Worm (Caenorhabditis elegans) whole organism, early embryonic: ENCODE measurements around the gene C49A9.1.

ENCODE experiments used
- B0310.2 ChIP-seq: sonication (generic microtip); optimal IDR thresholded peaks from 2 replicates; lab custom pipeline; 2016; ENCODE audit warnings: mild to moderate bottlenecking, missing genetic modification characterization, missing compliant biosample characterization
- F13C5.2 ChIP-seq: sonication (generic microtip); optimal IDR thresholded peaks from 2 replicates; lab custom pipeline; 2017; ENCODE audit warnings: mild to moderate bottlenecking, missing genetic modification characterization, inconsistent platforms, missing compliant biosample characterization
- aly-1 ChIP-seq: sonication (generic microtip); optimal IDR thresholded peaks from 2 replicates; lab custom pipeline; 2016; ENCODE audit warnings: missing genetic modification characterization, missing compliant biosample characterization
- ama-1 ChIP-seq: fragments of 150-350 bp; optimal IDR thresholded peaks from 2 replicates; lab custom pipeline; 2014
- ceh-13 ChIP-seq: fragments of 200-800 bp; sonication (Bioruptor generic); optimal IDR thresholded peaks from 2 replicates; lab custom pipeline; 2018; ENCODE audit warnings: mild to moderate bottlenecking, missing genetic modification characterization, missing compliant biosample characterization
- ceh-36 ChIP-seq: sonication (generic microtip); optimal IDR thresholded peaks from 2 replicates; lab custom pipeline; 2016; ENCODE audit warnings: missing genetic modification characterization, inconsistent platforms, missing compliant biosample characterization
- ets-7 ChIP-seq: sonication (generic microtip); optimal IDR thresholded peaks from 2 replicates; lab custom pipeline; 2016; ENCODE audit warnings: missing genotype, missing genetic modification characterization, missing compliant biosample characterization
- flt-1 ChIP-seq: fragments of 200-800 bp; sonication (Bioruptor generic); IDR thresholded peaks from 2 replicates; pipeline ENCODE4 v1.3.6; 2022; ENCODE audit warnings: missing genetic modification characterization, missing compliant biosample characterization
- hmbx-1 ChIP-seq: sonication (generic microtip); optimal IDR thresholded peaks from 2 replicates; lab custom pipeline; 2016; ENCODE audit warnings: mild to moderate bottlenecking, missing genetic modification characterization, missing compliant biosample characterization
- hmg-4 ChIP-seq: fragments of 200-800 bp; sonication (Bioruptor generic); optimal IDR thresholded peaks from 2 replicates; lab custom pipeline; 2018; ENCODE audit warnings: mild to moderate bottlenecking, missing genetic modification characterization, missing compliant biosample characterization
- hnd-1 ChIP-seq: sonication (generic microtip); optimal IDR thresholded peaks from 2 replicates; lab custom pipeline; 2016; ENCODE audit warnings: missing genetic modification characterization, missing compliant biosample characterization
- pes-1 ChIP-seq: fragments of 200-800 bp; sonication (Bioruptor generic); IDR thresholded peaks from 2 replicates; pipeline ENCODE4 v1.3.6; 2022; ENCODE audit warnings: missing genetic modification reagents, missing genetic modification characterization, missing compliant biosample characterization
- scrt-1 ChIP-seq: fragments of 200-800 bp; sonication (Bioruptor generic); IDR thresholded peaks from 2 replicates; pipeline ENCODE4 v1.3.6; 2022; ENCODE audit warnings: missing genetic modification characterization, missing compliant biosample characterization
- sea-1 ChIP-seq: fragments of 200-800 bp; sonication (Bioruptor generic); conservative IDR thresholded peaks from 2 replicates; pipeline ENCODE4 v1.3.6; 2022; ENCODE audit warnings: missing genetic modification characterization, missing compliant biosample characterization
- tbx-11 ChIP-seq: fragments of 200-800 bp; sonication (Bioruptor generic); IDR thresholded peaks from 2 replicates; pipeline ENCODE4 v1.3.6; 2022; ENCODE audit warnings: missing genetic modification characterization, missing compliant biosample characterization
- tbx-37 ChIP-seq: fragments of 200-800 bp; sonication (Bioruptor generic); conservative IDR thresholded peaks from 2 replicates; pipeline ENCODE4 v1.3.6; 2022; ENCODE audit warnings: missing genetic modification reagents, missing genetic modification characterization, missing compliant biosample characterization
- tra-4 ChIP-seq: sonication (generic microtip); optimal IDR thresholded peaks from 2 replicates; lab custom pipeline; 2017; ENCODE audit warnings: missing genetic modification characterization, missing compliant biosample characterization

The C49A9.1 gene

DNA sequence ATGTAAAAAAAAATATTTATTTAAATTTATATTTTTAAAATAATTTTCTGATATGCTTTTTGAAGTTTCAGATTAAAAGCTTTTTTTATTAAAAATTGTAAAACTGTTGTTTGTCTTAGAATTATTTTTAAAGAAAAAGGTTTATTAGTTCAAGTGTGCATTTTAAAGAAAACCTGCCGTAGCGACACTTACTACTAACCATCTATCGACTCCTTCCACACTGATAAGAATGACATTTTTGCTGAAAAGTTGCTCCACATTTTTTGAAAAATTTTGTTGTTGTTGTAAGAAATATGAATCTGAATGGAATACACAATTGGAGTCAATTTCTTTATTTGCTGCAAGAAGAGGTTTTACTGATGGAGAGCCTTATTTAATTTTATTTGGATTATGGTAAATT is at the start of gene C49A9.1:
TSS of gene C49A9.1 (plus strand) at position 217 of the 400 bp plus-strand sequence.
- no peak for TF ChIP-seq hmg-4 (GFP tag; lab: Kevin White, UChicago)
- TF ChIP-seq ceh-36 (tag; lab: Kevin White, UChicago): no peak
- no peak for TF ChIP-seq hmbx-1 (tag; lab: Kevin White, UChicago)
- no peak for TF ChIP-seq tra-4 (tag; lab: Kevin White, UChicago)
- TF ChIP-seq B0310.2 (tag; lab: Kevin White, UChicago): no peak
- TF ChIP-seq ama-1 (lab: Kevin White, UChicago): no peak
- no peak for TF ChIP-seq aly-1 (tag; lab: Kevin White, UChicago)
- TF ChIP-seq scrt-1 (GFP tag; lab: Robert Waterston, UW): no peak
- TF ChIP-seq hnd-1: no peak

DNA sequence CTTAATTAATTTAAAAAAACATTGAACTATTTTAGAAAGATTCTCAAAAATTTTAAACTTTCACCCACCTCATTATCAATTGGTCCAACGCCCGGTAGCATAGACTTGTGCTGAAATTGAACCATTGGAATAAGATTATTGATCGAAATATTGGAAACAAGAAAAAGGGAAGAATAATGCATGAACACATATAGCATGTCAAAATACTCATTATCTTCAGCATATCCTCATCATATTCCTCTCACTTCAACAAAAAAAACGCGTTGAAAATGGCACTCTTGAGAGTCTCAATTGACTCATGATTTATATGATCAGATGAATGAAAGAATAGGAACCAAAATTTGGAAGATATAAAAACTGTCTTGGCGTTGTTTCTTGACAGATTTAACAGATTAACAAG is 44.2 kb upstream of the C49A9.1 start, which contains the start of gene unc-77:
TSS of gene unc-77 (minus strand) at position 101 of the 400 bp plus-strand sequence.
- TF ChIP-seq hmbx-1 (tag; lab: Kevin White, UChicago) (no peak), ceh-13 (GFP tag; lab: Kevin White, UChicago) (no peak), hnd-1 (no peak), scrt-1 (GFP tag; lab: Robert Waterston, UW) (no peak), F13C5.2 (no peak), sea-1 (no peak), pes-1 (GFP tag; lab: Robert Waterston, UW) (no peak), B0310.2 (tag; lab: Kevin White, UChicago) (no peak), tra-4 (tag; lab: Kevin White, UChicago) (no peak), ets-7 (tag; lab: Kevin White, UChicago) (no peak), tbx-37 (no peak), flt-1 (no peak), hmg-4 (GFP tag; lab: Kevin White, UChicago) (no peak), ama-1 (lab: Kevin White, UChicago) (no peak), aly-1 (tag; lab: Kevin White, UChicago) (no peak), ceh-36 (tag; lab: Kevin White, UChicago) (no peak), tbx-11 (GFP tag; lab: Robert Waterston, UW) (no peak)

DNA sequence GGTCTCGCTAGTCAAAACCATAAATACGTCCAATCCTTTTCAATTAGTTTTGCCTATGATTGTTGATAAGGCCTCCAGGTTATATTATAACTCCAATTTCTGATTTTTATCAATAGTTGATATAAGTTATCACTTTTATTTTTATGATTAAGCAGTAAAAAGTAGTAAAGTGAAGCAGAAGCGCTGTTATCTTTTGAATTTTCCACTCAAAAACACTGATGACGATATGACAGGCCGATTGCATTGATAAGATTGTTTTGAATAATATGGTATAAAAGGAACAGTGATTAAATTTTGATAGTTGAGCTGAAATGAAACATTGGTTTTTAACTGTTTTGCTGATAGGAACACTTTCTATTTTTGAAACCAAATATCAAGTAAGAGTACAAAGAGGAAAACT is 42.4 kb upstream of the C49A9.1 start, which contains the start of gene asp-9:
TSS of gene asp-9 (plus strand) at position 312 of the 400 bp plus-strand sequence.
- TF ChIP-seq tbx-37: no peak
- no peak for TF ChIP-seq B0310.2 (tag; lab: Kevin White, UChicago)
- no peak for TF ChIP-seq flt-1
- TF ChIP-seq hmg-4 (GFP tag; lab: Kevin White, UChicago): no peak
- TF ChIP-seq ceh-13 (GFP tag; lab: Kevin White, UChicago): no peak
- TF ChIP-seq ceh-36 (tag; lab: Kevin White, UChicago): no peak
- TF ChIP-seq pes-1 (GFP tag; lab: Robert Waterston, UW): no peak
- TF ChIP-seq scrt-1 (GFP tag; lab: Robert Waterston, UW): no peak
- TF ChIP-seq tra-4 (tag; lab: Kevin White, UChicago): no peak

DNA sequence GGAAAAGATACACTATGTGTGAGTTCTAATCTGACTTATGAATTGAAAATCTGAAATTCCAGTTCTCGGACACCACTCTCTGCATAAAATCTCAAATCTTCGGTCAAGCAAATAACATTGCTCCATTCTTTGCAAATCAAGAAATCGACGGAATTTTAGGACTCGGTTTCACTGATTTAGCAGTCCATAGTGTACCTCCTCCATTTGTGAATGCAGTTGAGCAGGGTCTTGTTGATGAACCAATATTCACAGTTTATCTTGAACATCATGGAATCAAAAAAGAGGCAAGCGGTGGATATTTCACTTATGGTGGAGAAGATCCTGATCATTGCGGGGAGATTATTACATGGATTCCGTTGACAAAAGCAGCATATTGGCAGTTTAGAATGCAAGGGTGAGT is 40.8 kb upstream of the C49A9.1 start:
- TF ChIP-seq ceh-36 (tag; lab: Kevin White, UChicago) (no peak), ama-1 (lab: Kevin White, UChicago) (no peak), hnd-1 (no peak), ceh-13 (GFP tag; lab: Kevin White, UChicago) (no peak), ets-7 (tag; lab: Kevin White, UChicago) (no peak), sea-1 (no peak), flt-1 (no peak), tra-4 (tag; lab: Kevin White, UChicago) (no peak)

DNA sequence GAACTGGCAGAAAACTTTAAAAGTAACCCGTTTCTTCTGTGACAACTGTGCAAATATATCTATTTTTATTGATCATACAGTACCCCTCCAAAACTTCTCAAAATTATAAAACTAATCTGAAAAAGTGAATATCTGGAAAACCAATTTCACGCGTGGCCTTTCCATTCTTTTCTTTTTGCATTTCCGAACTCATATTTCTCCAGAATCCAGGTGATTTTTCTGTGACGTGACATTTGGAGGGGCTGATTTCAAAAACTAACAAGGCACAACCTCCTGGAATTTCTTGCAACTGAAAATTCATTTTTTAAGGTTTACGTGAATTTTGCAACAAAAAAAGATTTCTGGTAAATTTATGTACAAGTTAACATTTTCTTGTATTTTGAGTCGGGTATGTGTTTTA is 27.7 kb upstream of the C49A9.1 start:
- TF ChIP-seq hmg-4 (GFP tag; lab: Kevin White, UChicago) (no peak), flt-1 (no peak), ama-1 (lab: Kevin White, UChicago) (no peak)

DNA sequence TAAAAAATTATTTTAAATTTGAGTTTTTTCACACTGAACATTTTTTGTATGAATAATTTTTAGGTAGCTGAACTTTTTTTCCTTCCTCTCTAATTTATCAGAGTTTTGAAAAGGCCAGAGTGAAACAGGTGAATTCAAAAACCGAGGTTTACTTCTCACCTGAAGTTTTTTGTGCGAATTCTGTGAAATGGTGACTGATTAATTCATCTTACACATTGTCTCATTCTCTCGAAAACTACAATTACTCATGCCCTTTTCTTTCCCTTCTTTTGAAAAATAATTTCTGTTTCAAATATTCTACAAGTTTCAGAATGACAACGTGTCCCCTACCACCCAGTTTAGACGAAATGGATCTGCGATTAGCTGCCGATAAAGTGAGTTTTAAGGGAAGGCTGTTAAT is 26.2 kb upstream of the C49A9.1 start, which contains the start of gene tkr-2:
TSS of gene tkr-2 (plus strand) at position 301 of the 400 bp plus-strand sequence.
- no peak for TF ChIP-seq ceh-36 (tag; lab: Kevin White, UChicago)
- TF ChIP-seq pes-1 (GFP tag; lab: Robert Waterston, UW): no peak
- no peak for TF ChIP-seq hmbx-1 (tag; lab: Kevin White, UChicago)
- TF ChIP-seq F13C5.2: no peak
- TF ChIP-seq sea-1: no peak
- TF ChIP-seq scrt-1 (GFP tag; lab: Robert Waterston, UW): no peak
- no peak for TF ChIP-seq ceh-13 (GFP tag; lab: Kevin White, UChicago)
- no peak for TF ChIP-seq hnd-1
- TF ChIP-seq tra-4 (tag; lab: Kevin White, UChicago): no peak
- TF ChIP-seq flt-1: no peak
- TF ChIP-seq tbx-11 (GFP tag; lab: Robert Waterston, UW): no peak

DNA sequence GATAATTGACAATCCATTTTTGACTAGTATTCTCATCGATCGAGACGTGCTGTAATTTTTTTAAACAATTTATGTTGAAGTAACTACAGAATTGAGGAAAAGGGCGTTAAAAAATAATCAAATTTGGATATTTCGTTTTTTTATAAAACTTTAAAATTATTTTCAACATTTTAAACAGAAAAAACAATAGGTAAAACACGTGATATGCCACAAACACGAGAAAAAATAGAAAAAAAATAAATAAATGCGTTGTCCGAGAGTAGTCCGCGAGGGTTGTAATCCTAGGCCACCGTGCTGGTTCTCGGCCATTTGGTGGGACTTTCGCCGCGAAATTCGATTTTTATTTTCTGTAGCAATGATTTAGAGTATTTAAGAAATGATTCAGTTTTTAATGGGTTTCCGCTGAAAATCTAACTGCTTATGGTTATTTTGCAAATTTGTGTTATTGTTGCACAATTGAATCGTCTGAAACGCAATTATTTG is 21.7 kb upstream of the C49A9.1 start, which contains the start of gene C49A9.10:
TSS of gene C49A9.10 (minus strand) at position 51 of the 483 bp plus-strand sequence.
- TF ChIP-seq ama-1 (lab: Kevin White, UChicago) (no peak), tra-4 (tag; lab: Kevin White, UChicago) (no peak), flt-1 (peak; percentile 10; the same call in 1 of the 2 replicates), hmg-4 (GFP tag; lab: Kevin White, UChicago) (no peak), B0310.2 (tag; lab: Kevin White, UChicago) (no peak), pes-1 (GFP tag; lab: Robert Waterston, UW) (peak; percentile 74; the same call in 1 of the 2 replicates), aly-1 (tag; lab: Kevin White, UChicago) (no peak), sea-1 (no peak), tbx-11 (GFP tag; lab: Robert Waterston, UW) (no peak), hnd-1 (no peak), F13C5.2 (peak; percentile 35), ets-7 (tag; lab: Kevin White, UChicago) (no peak), ceh-36 (tag; lab: Kevin White, UChicago) (no peak), tbx-37 (peak; percentile 90), scrt-1 (GFP tag; lab: Robert Waterston, UW) (0 out of 2 replicates have a peak, but pooled peaks have one; percentile 23), ceh-13 (GFP tag; lab: Kevin White, UChicago) (no peak), hmbx-1 (tag; lab: Kevin White, UChicago) (no peak)
